Worm (Caenorhabditis elegans): ENCODE results near the gene C05D12.4.

ce11 chrII:11409678-11410133 lies 22.0 kb upstream of the C05D12.4 start, which contains the start of gene C05D12.7:
- TF ChIP-seq nhr-80 (tag; optimal IDR thresholded peaks at IDR 0.05) (no peak), nhr-90 (tag; optimal IDR thresholded peaks at IDR 0.05) (no peak), F37B4.10 (GFP tag; IDR thresholded peaks at IDR 0.05) (no peak), zfh-2 (GFP tag; conservative IDR thresholded peaks at IDR 0.05) (no peak), lsl-1 (GFP tag; optimal IDR thresholded peaks at IDR 0.05) (no peak), dpff-1 (tag; optimal IDR thresholded peaks at IDR 0.05) (no peak), snpc-1.3 (tag; optimal IDR thresholded peaks at IDR 0.05; ENCODE audit: insufficient read depth) (no peak), B0035.1 (tag; optimal IDR thresholded peaks at IDR 0.05) (no peak)

Measured in whole organism, young adult.